Fruit fly (Drosophila melanogaster) Kc167 (cell line): ENCODE measurements around the gene Rbp1-like.

Source experiments
- Myc ChIP-seq: fragments of >200 bp; optimal IDR thresholded peaks from 2 replicates; lab custom pipeline; 2017; ENCODE audit warnings: missing external identifiers
- Sin3A ChIP-seq: fragments of >200 bp; optimal IDR thresholded peaks from 2 replicates; lab custom pipeline; 2018; ENCODE audit warnings: missing external identifiers
- insv ChIP-seq: fragments of >200 bp; optimal IDR thresholded peaks from 3 replicates; lab custom pipeline; 2018; ENCODE audit warnings: missing external identifiers

DNA sequence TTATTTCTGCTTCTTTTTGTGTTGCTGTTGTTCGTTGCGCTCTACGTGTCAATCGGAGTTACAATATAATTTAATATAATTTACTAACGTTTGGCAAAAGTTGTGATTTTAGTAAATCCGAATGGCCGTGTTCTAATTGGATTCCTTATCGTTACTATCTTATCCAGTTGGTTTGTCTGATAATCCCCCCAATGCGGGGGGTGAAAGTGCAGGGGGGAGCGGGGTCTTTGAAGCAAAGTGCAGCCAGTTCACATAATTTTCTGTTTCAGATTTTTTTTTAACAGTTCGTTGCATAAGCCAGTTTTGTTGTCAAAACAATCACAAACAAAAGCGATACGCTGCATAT is 13.0 kb downstream of the Rbp1-like start:
- no peak for TF ChIP-seq insv (lab: Kevin White, UChicago)
- TF ChIP-seq Sin3A (lab: Kevin White, UChicago): no peak
- TF ChIP-seq Myc (lab: Kevin White, UChicago): no peak
